Worm (Caenorhabditis elegans): ENCODE results near the gene T09F5.10.

DNA sequence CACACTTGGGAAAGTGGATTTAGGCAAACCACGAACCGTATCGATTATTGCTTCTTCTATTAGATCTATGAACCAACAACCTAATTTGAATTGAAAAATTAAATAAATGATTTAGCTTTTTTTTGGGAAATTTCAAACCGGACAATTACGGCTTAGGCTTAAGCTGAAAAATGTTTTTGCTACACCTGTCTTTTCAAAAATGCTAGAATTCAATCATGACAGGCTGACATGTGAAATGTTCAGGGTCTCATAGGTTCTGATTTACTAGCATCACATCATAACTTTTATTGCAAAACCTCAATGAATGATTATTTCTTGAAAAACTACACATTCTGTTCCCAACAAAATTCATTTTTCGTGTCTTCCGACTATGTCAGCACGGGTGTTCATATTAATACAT, 26.6 kb upstream of the T09F5.10 start, which contains the start of gene srh-55:
- TF ChIP-seq W03F9.2 (tag; optimal IDR thresholded peaks at IDR 0.05) (no peak), him-1 (tag; optimal IDR thresholded peaks at IDR 0.05) (no peak), dao-5 (tag; optimal IDR thresholded peaks at IDR 0.05) (no peak)

Data from whole organism, L4/young adult.